Fruit fly (Drosophila melanogaster) whole organism, embryonic: ENCODE results near the gene Datp.

Experiments
- Antp ChIP-seq: fragments of 200-800 bp; sonication (Bioruptor generic); optimal IDR thresholded peaks from 3 replicates; lab custom pipeline; 2016; ENCODE audit warnings: missing biosample characterization, missing genetic modification characterization
- Bgb ChIP-seq: fragments of 200-800 bp; sonication (Bioruptor generic); IDR thresholded peaks from 2 replicates; pipeline ENCODE4 v1.3.6; 2022; ENCODE audit warnings: missing biosample characterization, missing genetic modification characterization; ENCODE audit not compliant: partially characterized antibody
- BtbVII ChIP-seq: fragments of 200-800 bp; sonication (Bioruptor generic); optimal IDR thresholded peaks from 3 replicates; lab custom pipeline; 2017; ENCODE audit warnings: missing biosample characterization, mild to moderate bottlenecking, missing genetic modification characterization
- CG10147 ChIP-seq: fragments of 200-800 bp; sonication (Bioruptor generic); optimal IDR thresholded peaks from 2 replicates; lab custom pipeline; 2019; ENCODE audit warnings: missing biosample characterization, mild to moderate bottlenecking, missing genetic modification characterization, moderate library complexity
- CG11456 ChIP-seq: fragments of 200-800 bp; sonication (Bioruptor generic); IDR thresholded peaks from 3 replicates; pipeline ENCODE4 v1.3.6; 2022; ENCODE audit warnings: missing biosample characterization, missing genetic modification characterization
- CG12071 ChIP-seq: fragments of 200-800 bp; sonication (Bioruptor generic); optimal IDR thresholded peaks from 3 replicates; lab custom pipeline; 2018; ENCODE audit warnings: missing biosample characterization, mild to moderate bottlenecking, missing genetic modification characterization
- CG12942 ChIP-seq: fragments of 200-800 bp; sonication (Bioruptor generic); optimal IDR thresholded peaks from 3 replicates; lab custom pipeline; 2016; ENCODE audit warnings: missing biosample characterization, missing genetic modification characterization
- CG14014 ChIP-seq: fragments of 200-800 bp; sonication (Bioruptor generic); IDR thresholded peaks from 2 replicates; pipeline ENCODE4 v1.3.6; 2022; ENCODE audit warnings: missing biosample characterization, missing genetic modification characterization
- CG14441 ChIP-seq: fragments of 200-800 bp; sonication (Bioruptor generic); IDR thresholded peaks from 2 replicates; pipeline ENCODE4 v1.3.6; 2022; ENCODE audit warnings: missing biosample characterization, missing genetic modification characterization
- CG15479 ChIP-seq: fragments of 200-800 bp; sonication (Bioruptor generic); optimal IDR thresholded peaks from 3 replicates; lab custom pipeline; 2019; ENCODE audit warnings: missing biosample characterization, mild to moderate bottlenecking, missing genetic modification characterization, moderate library complexity
- CG16813 ChIP-seq: fragments of 200-800 bp; sonication (Bioruptor generic); IDR thresholded peaks from 3 replicates; pipeline ENCODE4 v1.3.6; 2022; ENCODE audit warnings: missing biosample characterization, missing genetic modification characterization; ENCODE audit not compliant: partially characterized antibody
- CG31224 ChIP-seq: fragments of 200-800 bp; sonication (Bioruptor generic); IDR thresholded peaks from 2 replicates; pipeline ENCODE4 v1.3.6; 2022; ENCODE audit warnings: missing biosample characterization, missing genetic modification characterization
- CG34224 ChIP-seq: fragments of 200-800 bp; sonication (Bioruptor generic); IDR thresholded peaks from 3 replicates; pipeline ENCODE4 v1.3.6; 2022; ENCODE audit warnings: missing biosample characterization, missing genetic modification characterization; ENCODE audit not compliant: partially characterized antibody
- CG5180 ChIP-seq: fragments of 200-800 bp; sonication (Bioruptor generic); optimal IDR thresholded peaks from 3 replicates; lab custom pipeline; 2017; ENCODE audit warnings: missing biosample characterization, missing genetic modification characterization, mild to moderate bottlenecking, moderate library complexity, missing genetic modification reagents
- CG7963 ChIP-seq: fragments of 200-800 bp; sonication (Bioruptor generic); IDR thresholded peaks from 3 replicates; pipeline ENCODE4 v1.3.6; 2022; ENCODE audit warnings: missing biosample characterization, missing genetic modification characterization; ENCODE audit not compliant: partially characterized antibody
- CG8359 ChIP-seq: fragments of 200-800 bp; sonication (Bioruptor generic); optimal IDR thresholded peaks from 2 replicates; lab custom pipeline; 2017; ENCODE audit warnings: missing biosample characterization, mild to moderate bottlenecking, missing genetic modification characterization, borderline replicate concordance
- CG8765 ChIP-seq: fragments of 200-800 bp; sonication (Bioruptor generic); IDR thresholded peaks from 2 replicates; pipeline ENCODE4 v1.3.6; 2022; ENCODE audit warnings: missing biosample characterization, missing genetic modification characterization
- CG9215 ChIP-seq: fragments of 200-800 bp; sonication (Bioruptor generic); IDR thresholded peaks from 2 replicates; pipeline ENCODE4 v1.3.6; 2022; ENCODE audit warnings: missing biosample characterization, missing genetic modification characterization
- D19B ChIP-seq: fragments of 200-800 bp; sonication (Bioruptor generic); optimal IDR thresholded peaks from 2 replicates; lab custom pipeline; 2017; ENCODE audit warnings: missing biosample characterization, mild to moderate bottlenecking, missing genetic modification characterization
- Deaf1 ChIP-seq: fragments of 200-800 bp; optimal IDR thresholded peaks from 3 replicates; lab custom pipeline; 2019; ENCODE audit warnings: missing biosample characterization, mild to moderate bottlenecking, missing genetic modification characterization, moderate library complexity
- Drgx ChIP-seq: fragments of 200-800 bp; sonication (Bioruptor generic); IDR thresholded peaks from 2 replicates; pipeline ENCODE4 v1.3.6; 2022; ENCODE audit warnings: missing biosample characterization, missing genetic modification characterization
- Hsf ChIP-seq: fragments of 200-800 bp; sonication (Bioruptor generic); optimal IDR thresholded peaks from 3 replicates; lab custom pipeline; 2016; ENCODE audit warnings: missing biosample characterization, missing genetic modification characterization
- Kr ChIP-seq: fragments of 200-800 bp; sonication (Bioruptor generic); optimal IDR thresholded peaks from 2 replicates; lab custom pipeline; 2017; ENCODE audit warnings: missing biosample characterization, mild to moderate bottlenecking, missing genetic modification characterization
- Meics ChIP-seq: fragments of 200-800 bp; sonication (Bioruptor generic); optimal IDR thresholded peaks from 2 replicates; lab custom pipeline; 2017; ENCODE audit warnings: missing biosample characterization, mild to moderate bottlenecking, missing genetic modification characterization
- Myb ChIP-seq: fragments of 200-800 bp; sonication (Bioruptor generic); optimal IDR thresholded peaks from 2 replicates; lab custom pipeline; 2016; ENCODE audit warnings: missing biosample characterization, missing genetic modification characterization
- Opbp ChIP-seq: fragments of 200-800 bp; sonication (Bioruptor generic); IDR thresholded peaks from 3 replicates; pipeline ENCODE4 v1.3.6; 2022; ENCODE audit warnings: missing biosample characterization, missing genetic modification characterization; ENCODE audit not compliant: partially characterized antibody
- Ptx1 ChIP-seq: fragments of 200-800 bp; sonication (Bioruptor generic); IDR thresholded peaks from 2 replicates; pipeline ENCODE4 v1.3.6; 2022; ENCODE audit warnings: missing biosample characterization, missing genetic modification characterization
- Rfx ChIP-seq: fragments of 200-800 bp; sonication (Bioruptor generic); IDR thresholded peaks from 2 replicates; pipeline ENCODE4 v1.3.6; 2022; ENCODE audit warnings: missing biosample characterization, missing genetic modification characterization
- Rx ChIP-seq: fragments of 200-800 bp; sonication (Bioruptor generic); IDR thresholded peaks from 2 replicates; pipeline ENCODE4 v1.3.6; 2022; ENCODE audit warnings: missing biosample characterization, missing genetic modification characterization
- al ChIP-seq: fragments of 200-800 bp; sonication (Bioruptor generic); IDR thresholded peaks from 2 replicates; pipeline ENCODE4 v1.3.6; 2022; ENCODE audit warnings: missing biosample characterization, missing genetic modification characterization
- btn ChIP-seq: fragments of 200-800 bp; sonication (Bioruptor generic); optimal IDR thresholded peaks from 2 replicates; lab custom pipeline; 2016; ENCODE audit warnings: missing biosample characterization, missing genetic modification characterization
- cg ChIP-seq: fragments of 200-800 bp; sonication (Bioruptor generic); optimal IDR thresholded peaks from 3 replicates; lab custom pipeline; 2019; ENCODE audit warnings: missing biosample characterization, mild to moderate bottlenecking, missing genetic modification characterization, moderate library complexity
- corto ChIP-seq: fragments of 200-800 bp; sonication (Bioruptor generic); optimal IDR thresholded peaks from 2 replicates; lab custom pipeline; 2016; ENCODE audit warnings: missing biosample characterization, mild to moderate bottlenecking, missing genetic modification characterization, moderate library complexity
- croc ChIP-seq: fragments of 200-800 bp; sonication (Bioruptor generic); conservative IDR thresholded peaks from 3 replicates; pipeline ENCODE4 v1.3.6; 2022; ENCODE audit warnings: missing biosample characterization, missing genetic modification characterization
- crol ChIP-seq: fragments of 200-800 bp; sonication (Bioruptor generic); IDR thresholded peaks from 2 replicates; pipeline ENCODE4 v1.3.6; 2022; ENCODE audit warnings: missing biosample characterization, missing genetic modification characterization
- exex ChIP-seq: fragments of 200-800 bp; sonication (Bioruptor generic); optimal IDR thresholded peaks from 4 replicates; lab custom pipeline; 2018; ENCODE audit warnings: missing biosample characterization, mild to moderate bottlenecking, missing genetic modification characterization, moderate library complexity
- grau ChIP-seq: fragments of 200-800 bp; optimal IDR thresholded peaks from 3 replicates; lab custom pipeline; 2019; ENCODE audit warnings: missing biosample characterization, mild to moderate bottlenecking, missing genetic modification characterization, moderate library complexity
- gsb ChIP-seq: fragments of 200-800 bp; sonication (Bioruptor generic); IDR thresholded peaks from 2 replicates; pipeline ENCODE4 v1.3.6; 2022; ENCODE audit warnings: missing biosample characterization, missing genetic modification characterization
- gsb-n ChIP-seq: fragments of 200-800 bp; sonication (Bioruptor generic); optimal IDR thresholded peaks from 3 replicates; lab custom pipeline; 2018; ENCODE audit warnings: missing biosample characterization, mild to moderate bottlenecking, missing genetic modification characterization
- inv ChIP-seq: fragments of 200-800 bp; sonication (Bioruptor generic); IDR thresholded peaks from 2 replicates; pipeline ENCODE4 v1.3.6; 2022; ENCODE audit warnings: missing biosample characterization, missing genetic modification characterization; ENCODE audit not compliant: partially characterized antibody
- jing ChIP-seq: fragments of 200-800 bp; sonication (Bioruptor generic); optimal IDR thresholded peaks from 2 replicates; lab custom pipeline; 2018; ENCODE audit warnings: missing biosample characterization, mild to moderate bottlenecking, missing genetic modification characterization
- nerfin-2 ChIP-seq: fragments of 200-800 bp; sonication (Bioruptor generic); IDR thresholded peaks from 2 replicates; pipeline ENCODE4 v1.3.6; 2022; ENCODE audit warnings: missing biosample characterization, missing genetic modification characterization; ENCODE audit not compliant: partially characterized antibody
- otp ChIP-seq: fragments of 200-800 bp; sonication (Bioruptor generic); IDR thresholded peaks from 3 replicates; pipeline ENCODE4, ENCODE4 v1.3.6; 2022; ENCODE audit warnings: missing biosample characterization, missing genetic modification characterization
- peb ChIP-seq: fragments of 200-800 bp; sonication (Bioruptor generic); IDR thresholded peaks from 2 replicates; pipeline ENCODE4 v1.3.6; 2022; ENCODE audit warnings: missing biosample characterization, missing genetic modification characterization
- pum ChIP-seq: fragments of 200-800 bp; sonication (Bioruptor generic); optimal IDR thresholded peaks from 2 replicates; lab custom pipeline; 2016; ENCODE audit warnings: missing biosample characterization, missing genetic modification characterization
- ranshi ChIP-seq: fragments of 200-800 bp; sonication (Bioruptor generic); IDR thresholded peaks from 2 replicates; pipeline ENCODE4 v1.3.6; 2022; ENCODE audit warnings: missing biosample characterization, missing genetic modification characterization
- repo ChIP-seq: fragments of 200-800 bp; sonication (Bioruptor generic); optimal IDR thresholded peaks from 2 replicates; lab custom pipeline; 2016; ENCODE audit warnings: missing biosample characterization, missing genetic modification characterization
- row ChIP-seq: fragments of 200-800 bp; sonication (Bioruptor generic); IDR thresholded peaks from 3 replicates; pipeline ENCODE4 v1.3.6; 2022; ENCODE audit warnings: missing biosample characterization, missing genetic modification characterization
- run ChIP-seq: fragments of 200-800 bp; sonication (Bioruptor generic); optimal IDR thresholded peaks from 3 replicates; lab custom pipeline; 2018; ENCODE audit warnings: missing biosample characterization, mild to moderate bottlenecking, missing genetic modification characterization
- slbo ChIP-seq: fragments of 200-800 bp; sonication (Bioruptor generic); IDR thresholded peaks from 2 replicates; pipeline ENCODE4 v1.3.6; 2022; ENCODE audit warnings: missing biosample characterization, missing genetic modification characterization

Gene Datp

DNA sequence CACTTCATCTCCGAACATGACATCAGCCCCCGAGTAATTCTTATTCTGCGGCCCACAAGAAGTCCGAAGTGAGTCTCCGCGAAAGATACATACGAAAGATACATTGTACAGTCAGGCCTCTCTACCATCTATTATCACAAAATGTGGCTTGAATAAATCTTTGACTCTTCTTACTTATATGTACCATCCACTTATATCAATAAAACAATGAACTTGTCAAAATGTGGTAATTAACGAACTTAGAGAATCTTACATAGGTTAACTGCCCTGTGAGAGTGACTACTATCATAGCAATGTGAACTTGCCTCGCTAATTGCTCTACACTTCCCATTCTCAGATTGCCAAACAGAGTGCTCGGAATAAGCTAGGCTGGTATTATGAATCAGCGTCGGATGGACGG lies 31.9 kb downstream of the Datp start (continued):
- TF ChIP-seq BtbVII (GFP tag; lab: Kevin White, UChicago) = no peak
- TF ChIP-seq jing = no peak
- TF ChIP-seq CG14441 (GFP tag; lab: Robert Waterston, UW) = 0 out of 2 replicates have a peak, but pooled peaks have one; percentile 29
- no peak for TF ChIP-seq Meics (GFP tag; lab: Kevin White, UChicago)
- no peak for TF ChIP-seq exex (tag; lab: Kevin White, UChicago)
- TF ChIP-seq cg = no peak
- peak; percentile 33; the same call in 1 of the 2 replicates for TF ChIP-seq Rfx (GFP tag; lab: Robert Waterston, UW)
- no peak for TF ChIP-seq gsb-n
- no peak for TF ChIP-seq crol (GFP tag; lab: Robert Waterston, UW)
- TF ChIP-seq CG10147 (GFP tag; lab: Kevin White, UChicago) = no peak
- peak; percentile 73 for TF ChIP-seq Drgx (GFP tag; lab: Robert Waterston, UW)
- TF ChIP-seq ranshi (GFP tag; lab: Robert Waterston, UW) = no peak
- no peak for TF ChIP-seq CG5180 (GFP tag; lab: Kevin White, UChicago)
- TF ChIP-seq run (tag; lab: Kevin White, UChicago) = no peak
- TF ChIP-seq pum (GFP tag; lab: Kevin White, UChicago) = no peak
- TF ChIP-seq Hsf (GFP tag; lab: Kevin White, UChicago) = no peak
- peak; percentile 14; the same call in 1 of the 3 replicates for TF ChIP-seq row (GFP tag; lab: Robert Waterston, UW)
- TF ChIP-seq gsb = no peak
- no peak for TF ChIP-seq slbo (GFP tag; lab: Robert Waterston, UW)
- TF ChIP-seq CG34224 (GFP tag; lab: Robert Waterston, UW) = no peak
- no peak for TF ChIP-seq CG8765 (GFP tag; lab: Robert Waterston, UW)
- TF ChIP-seq croc (GFP tag; lab: Robert Waterston, UW) = no peak
- 0 out of 2 replicates have a peak, but pooled peaks have one; percentile 22 for TF ChIP-seq Ptx1 (GFP tag; lab: Robert Waterston, UW)
- TF ChIP-seq CG31224 = no peak
- no peak for TF ChIP-seq CG8359 (GFP tag; lab: Kevin White, UChicago)
- TF ChIP-seq nerfin-2 (GFP tag; lab: Robert Waterston, UW) = no peak
- no peak for TF ChIP-seq CG16813
- no peak for TF ChIP-seq Antp (GFP tag; lab: Kevin White, UChicago)
- no peak for TF ChIP-seq CG14014 (GFP tag; lab: Robert Waterston, UW)
- no peak for TF ChIP-seq Myb

DNA sequence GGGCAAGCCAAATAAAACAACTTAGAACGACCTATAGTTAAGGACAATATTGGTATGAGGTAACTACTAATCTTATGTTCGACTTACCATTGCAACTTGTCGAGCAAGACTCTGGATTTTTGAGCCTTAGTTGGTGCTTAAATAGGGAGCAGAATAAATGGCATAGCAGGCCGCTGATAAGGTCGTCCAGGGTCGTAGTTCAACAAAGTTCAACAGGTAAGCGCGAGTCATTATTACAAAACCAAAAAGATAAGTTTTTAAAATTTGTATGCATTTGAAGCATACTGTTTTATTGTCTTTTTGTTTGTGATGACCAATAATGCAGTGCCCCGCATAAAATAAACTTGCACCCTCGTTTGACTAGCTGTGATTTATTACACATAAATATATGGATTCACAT lies 35.6 kb downstream of the Datp start, which contains the start of gene Muc30E:
TSS of gene Muc30E (minus strand) at position 101 of the 400 bp plus-strand sequence.
- TF ChIP-seq Rx (GFP tag; lab: Robert Waterston, UW) (no peak), CG9215 (no peak), Deaf1 (tag; lab: Kevin White, UChicago) (no peak), al (GFP tag; lab: Robert Waterston, UW) (no peak), Kr (GFP tag; lab: Kevin White, UChicago) (no peak), peb (no peak), otp (GFP tag; lab: Robert Waterston, UW) (no peak), grau (tag; lab: Kevin White, UChicago) (no peak), CG11456 (GFP tag; lab: Robert Waterston, UW) (no peak)

DNA sequence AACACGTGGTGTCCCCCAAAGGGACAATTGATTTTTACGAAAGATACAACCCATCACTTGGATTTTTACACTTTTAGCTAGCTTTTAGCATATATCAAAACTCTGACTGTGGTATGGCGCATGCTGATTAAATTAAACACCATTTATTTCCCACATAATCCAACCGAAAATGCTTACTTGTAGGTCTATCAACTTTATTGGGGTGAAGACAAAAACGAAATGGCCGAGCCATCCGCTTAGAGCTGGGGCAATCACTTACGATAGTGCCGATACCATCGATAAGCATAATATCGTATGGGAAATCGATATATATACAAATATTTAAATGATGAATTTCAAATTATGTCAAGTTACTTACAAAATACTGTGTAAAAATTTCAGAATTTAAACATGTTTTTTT lies 41.3 kb downstream of the Datp start, which contains the start of gene RpS2:
TSS of gene RpS2 (minus strand) at position 257 of the 400 bp plus-strand sequence.
- no peak for TF ChIP-seq CG15479 (GFP tag; lab: Kevin White, UChicago)
- peak; percentile 99 for TF ChIP-seq CG7963 (GFP tag; lab: Robert Waterston, UW)
- TF ChIP-seq repo (GFP tag; lab: Kevin White, UChicago) = no peak
- peak; percentile 100 for TF ChIP-seq Opbp
- peak; percentile 99 for TF ChIP-seq inv
- no peak for TF ChIP-seq D19B (GFP tag; lab: Kevin White, UChicago)
- no peak for TF ChIP-seq btn (GFP tag; lab: Kevin White, UChicago)
- peak; percentile 100 for TF ChIP-seq Bgb (GFP tag; lab: Robert Waterston, UW)
- TF ChIP-seq CG8359 (GFP tag; lab: Kevin White, UChicago) = no peak
- TF ChIP-seq Ptx1 (GFP tag; lab: Robert Waterston, UW) = no peak
- no peak for TF ChIP-seq CG12071 (GFP tag; lab: Kevin White, UChicago)
- TF ChIP-seq corto (GFP tag; lab: Kevin White, UChicago) = no peak
- TF ChIP-seq CG12942 = no peak
